Worm (Caenorhabditis elegans): ENCODE measurements around the gene C16C10.2.

ce11 chrIII:4166745-4167144 lies 11.7 kb downstream of the C16C10.2 start, which contains the start of gene rnf-5:
- no peak for TF ChIP-seq ama-1 (optimal IDR thresholded peaks at IDR 0.05)
- no peak for TF ChIP-seq nhr-12 (tag; optimal IDR thresholded peaks at IDR 0.05)
- TF ChIP-seq ztf-11 (tag; optimal IDR thresholded peaks at IDR 0.05) = no peak
- no peak for TF ChIP-seq nhr-237 (tag; optimal IDR thresholded peaks at IDR 0.05)

All from whole organism, L2 larva.